Fruit fly (Drosophila melanogaster) whole organism, pupa: Measurements from ENCODE around the gene CG5768.

Source experiments
- CG10348 ChIP-seq: fragments of 200-800 bp; sonication (Bioruptor generic); IDR thresholded peaks from 2 replicates; pipeline ENCODE4 v1.3.6; 2022; ENCODE audit warnings: missing biosample characterization, missing genetic modification characterization
- CG12605 ChIP-seq: fragments of 200-800 bp; sonication (Bioruptor generic); IDR thresholded peaks from 2 replicates; pipeline ENCODE4 v1.3.6; 2022; ENCODE audit warnings: missing biosample characterization, missing genetic modification characterization
- CG13204 ChIP-seq: fragments of 200-800 bp; sonication (Bioruptor generic); optimal IDR thresholded peaks from 2 replicates; lab custom pipeline; 2018; ENCODE audit warnings: missing biosample characterization, mild to moderate bottlenecking, missing genetic modification characterization, moderate library complexity
- CG15710 ChIP-seq: fragments of 200-800 bp; sonication (Bioruptor generic); optimal IDR thresholded peaks from 2 replicates; lab custom pipeline; 2018; ENCODE audit warnings: missing biosample characterization, mild to moderate bottlenecking, missing genetic modification characterization, moderate library complexity
- CG17806 ChIP-seq: fragments of 200-800 bp; sonication (Bioruptor generic); optimal IDR thresholded peaks from 2 replicates; lab custom pipeline; 2018; ENCODE audit warnings: missing biosample characterization, mild to moderate bottlenecking, missing genetic modification characterization, moderate library complexity
- CG32121 ChIP-seq: fragments of 200-800 bp; sonication (Bioruptor generic); IDR thresholded peaks from 2 replicates; pipeline ENCODE4 v1.3.6; 2022; ENCODE audit warnings: missing biosample characterization, missing genetic modification characterization
- CG34367 ChIP-seq: fragments of 200-800 bp; sonication (Bioruptor generic); optimal IDR thresholded peaks from 2 replicates; lab custom pipeline; 2018; ENCODE audit warnings: missing biosample characterization, mild to moderate bottlenecking, missing genetic modification characterization
- CG4496 ChIP-seq: fragments of 200-800 bp; sonication (Bioruptor generic); IDR thresholded peaks from 3 replicates; pipeline ENCODE4 v1.3.6; 2022; ENCODE audit warnings: missing biosample characterization, missing genetic modification characterization
- CG8159 ChIP-seq: fragments of 200-800 bp; sonication (Bioruptor generic); optimal IDR thresholded peaks from 3 replicates; lab custom pipeline; 2018; ENCODE audit warnings: missing biosample characterization, mild to moderate bottlenecking, missing genetic modification characterization, moderate library complexity
- CG8301 ChIP-seq: fragments of 200-800 bp; sonication (Bioruptor generic); optimal IDR thresholded peaks from 2 replicates; lab custom pipeline; 2018; ENCODE audit warnings: missing biosample characterization, mild to moderate bottlenecking, missing genetic modification characterization
- CG9948 ChIP-seq: fragments of 200-800 bp; sonication (Bioruptor generic); optimal IDR thresholded peaks from 2 replicates; lab custom pipeline; 2018; ENCODE audit warnings: missing biosample characterization, mild to moderate bottlenecking, missing genetic modification characterization, moderate library complexity
- D1 ChIP-seq: fragments of 200-800 bp; sonication (Bioruptor generic); optimal IDR thresholded peaks from 2 replicates; lab custom pipeline; 2018; ENCODE audit warnings: missing biosample characterization, mild to moderate bottlenecking, missing genetic modification characterization, moderate library complexity
- EcR ChIP-seq: fragments of 200-800 bp; sonication (Bioruptor generic); optimal IDR thresholded peaks from 3 replicates; lab custom pipeline; 2019; ENCODE audit warnings: missing biosample characterization, missing genetic modification characterization, mild to moderate bottlenecking, moderate library complexity, missing genetic modification reagents
- Ets98B ChIP-seq: fragments of 200-800 bp; sonication (Bioruptor generic); IDR thresholded peaks from 2 replicates; pipeline ENCODE4 v1.3.6; 2022; ENCODE audit warnings: missing biosample characterization, missing genetic modification characterization
- Pif1A ChIP-seq: fragments of 200-800 bp; sonication (Bioruptor generic); optimal IDR thresholded peaks from 3 replicates; lab custom pipeline; 2016; ENCODE audit warnings: missing biosample characterization, missing genetic modification characterization
- Pif1B ChIP-seq: fragments of 200-800 bp; sonication (Bioruptor generic); optimal IDR thresholded peaks from 3 replicates; lab custom pipeline; 2016; ENCODE audit warnings: missing biosample characterization, missing genetic modification characterization
- Snoo ChIP-seq: fragments of 200-800 bp; sonication (Bioruptor generic); optimal IDR thresholded peaks from 3 replicates; lab custom pipeline; 2017; ENCODE audit warnings: missing biosample characterization, mild to moderate bottlenecking, missing genetic modification characterization, inconsistent platforms
- fd96Ca ChIP-seq: fragments of 200-800 bp; sonication (Bioruptor generic); IDR thresholded peaks from 3 replicates; pipeline ENCODE4 v1.3.6; 2022; ENCODE audit warnings: missing biosample characterization, missing genetic modification characterization
- gl ChIP-seq: fragments of 200-800 bp; sonication (Bioruptor generic); optimal IDR thresholded peaks from 2 replicates; lab custom pipeline; 2018; ENCODE audit warnings: missing biosample characterization, mild to moderate bottlenecking, missing genetic modification characterization
- rn ChIP-seq: fragments of 200-800 bp; sonication (Bioruptor generic); IDR thresholded peaks from 2 replicates; pipeline ENCODE4 v1.3.6; 2022; ENCODE audit warnings: missing biosample characterization, missing genetic modification characterization

The CG5768 gene

DNA sequence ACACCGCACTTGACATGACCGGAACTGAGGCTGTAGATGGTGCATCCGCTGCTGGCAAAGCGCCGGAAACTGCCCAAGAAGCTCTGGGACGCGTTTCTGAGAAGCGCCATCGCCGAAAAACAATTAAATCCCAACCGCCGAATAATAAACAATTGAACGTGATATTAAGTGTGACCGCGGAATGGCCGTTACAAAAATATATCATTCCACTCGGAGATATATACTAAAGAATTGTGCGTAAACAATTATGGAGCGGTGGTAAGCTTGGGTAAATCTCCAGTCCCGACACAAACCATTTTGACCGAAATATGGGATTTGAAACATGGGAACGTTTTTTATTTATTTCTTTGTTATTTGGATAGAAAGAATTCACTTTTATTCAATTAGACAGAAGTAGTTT lies 30.2 kb downstream of the CG5768 start, which contains the start of gene CG18528:
TSS of gene CG18528 (minus strand) at position 188 of the 400 bp plus-strand sequence.
- no peak for TF ChIP-seq rn (GFP tag; lab: Robert Waterston, UW)
- TF ChIP-seq CG15710, result no peak
- TF ChIP-seq CG8301 (tag; lab: Kevin White, UChicago), result no peak
- TF ChIP-seq EcR (GFP tag; lab: Kevin White, UChicago), result no peak
- no peak for TF ChIP-seq D1 (tag; lab: Kevin White, UChicago)
- TF ChIP-seq CG12605, result no peak
- TF ChIP-seq CG32121 (GFP tag; lab: Robert Waterston, UW), result no peak
- no peak for TF ChIP-seq Ets98B (GFP tag; lab: Robert Waterston, UW)
- no peak for TF ChIP-seq CG17806
- no peak for TF ChIP-seq Pif1A (GFP tag; lab: Kevin White, UChicago)
- TF ChIP-seq fd96Ca (GFP tag; lab: Robert Waterston, UW), result no peak
- no peak for TF ChIP-seq CG13204 (GFP tag; lab: Kevin White, UChicago)

DNA sequence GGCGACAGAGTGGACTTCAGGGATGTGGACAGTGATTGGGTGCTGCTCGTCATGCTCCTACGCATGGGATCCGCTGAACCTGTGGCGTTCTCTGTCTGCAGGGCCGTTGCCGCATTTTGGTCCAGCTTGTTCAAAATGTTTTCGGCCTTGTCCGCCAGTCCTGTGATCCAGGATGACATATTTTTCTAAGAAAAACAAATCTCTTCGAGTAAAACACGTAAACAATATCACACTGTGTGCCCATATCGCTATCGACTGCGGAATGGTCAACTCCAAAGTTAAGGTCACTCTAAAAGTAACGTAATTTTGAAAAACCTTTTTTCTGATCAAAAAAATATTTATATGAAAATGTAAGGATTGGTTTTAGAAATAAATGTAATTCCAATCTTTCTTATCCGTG lies 32.4 kb downstream of the CG5768 start, which contains the start of gene Golgin84:
TSS of gene Golgin84 (minus strand) at position 241 of the 400 bp plus-strand sequence.
- TF ChIP-seq CG9948 (tag; lab: Kevin White, UChicago) (no peak), CG10348 (GFP tag; lab: Robert Waterston, UW) (no peak), CG17806 (no peak), CG8301 (tag; lab: Kevin White, UChicago) (no peak), Pif1B (GFP tag; lab: Kevin White, UChicago) (no peak), Ets98B (GFP tag; lab: Robert Waterston, UW) (no peak), Snoo (tag; lab: Kevin White, UChicago) (no peak), CG15710 (no peak), D1 (tag; lab: Kevin White, UChicago) (no peak), gl (tag; lab: Kevin White, UChicago) (no peak), CG34367 (tag; lab: Kevin White, UChicago) (no peak), rn (GFP tag; lab: Robert Waterston, UW) (no peak), CG4496 (GFP tag; lab: Robert Waterston, UW) (no peak)

DNA sequence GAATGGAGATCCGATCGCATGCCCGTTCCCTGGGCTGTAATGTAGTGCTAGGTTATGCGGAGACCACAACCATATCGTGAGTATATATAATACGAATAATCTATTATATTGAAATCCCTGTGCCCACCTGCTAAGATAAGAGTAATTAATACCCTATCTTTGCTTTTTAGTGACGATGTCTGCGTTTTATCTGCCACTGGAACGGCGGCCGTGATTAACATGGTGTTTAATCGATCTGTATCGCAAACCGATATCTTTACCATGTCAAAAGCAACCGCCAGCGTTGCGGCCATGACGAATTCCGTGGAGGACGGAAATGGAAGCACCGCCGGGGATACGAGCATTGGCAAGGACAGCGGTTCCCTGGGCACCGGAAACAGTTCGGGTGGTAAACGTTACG lies 36.7 kb downstream of the CG5768 start:
- TF ChIP-seq CG8301 (tag; lab: Kevin White, UChicago) (no peak), CG15710 (no peak), CG34367 (tag; lab: Kevin White, UChicago) (no peak), CG32121 (GFP tag; lab: Robert Waterston, UW) (no peak), Pif1B (GFP tag; lab: Kevin White, UChicago) (no peak), Ets98B (GFP tag; lab: Robert Waterston, UW) (no peak), CG8159 (tag; lab: Kevin White, UChicago) (no peak), CG13204 (GFP tag; lab: Kevin White, UChicago) (no peak), EcR (GFP tag; lab: Kevin White, UChicago) (no peak), gl (tag; lab: Kevin White, UChicago) (no peak)

DNA sequence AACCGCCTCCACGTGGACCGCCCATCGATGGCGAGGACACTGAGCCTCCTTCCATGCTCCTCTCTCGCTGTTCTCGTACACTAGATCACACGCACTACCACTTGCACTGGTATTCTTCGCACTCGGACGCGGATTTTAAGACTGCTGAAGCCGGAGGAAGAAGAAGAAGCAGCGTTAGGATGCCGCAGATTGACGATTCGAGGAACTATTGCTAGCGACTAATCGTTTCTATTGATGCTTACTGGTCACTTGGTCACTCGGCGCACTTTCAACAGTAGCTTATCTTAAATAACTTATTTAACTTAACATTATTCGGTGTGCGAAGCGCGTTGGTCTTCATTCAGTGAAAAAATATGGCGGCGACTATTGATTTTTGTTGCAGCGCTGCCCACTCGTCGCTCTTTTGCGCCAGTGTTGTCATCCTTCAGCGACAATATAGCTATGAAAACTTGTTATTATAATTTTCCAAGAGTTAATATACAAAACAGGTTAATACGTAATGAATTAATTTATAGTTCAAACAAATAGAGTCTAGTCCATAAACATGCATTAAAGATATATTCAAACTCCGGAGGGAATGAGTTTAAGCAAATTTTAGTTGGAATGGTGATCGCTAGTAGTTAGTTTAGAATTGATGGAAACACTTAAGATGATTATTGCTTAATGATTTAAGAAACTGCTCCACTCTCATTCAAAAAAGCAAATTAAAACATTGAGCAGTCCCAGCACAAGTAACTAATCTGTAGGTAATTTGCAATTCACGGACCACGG lies 41.5 kb downstream of the CG5768 start, which contains the start of the genes CG5746 and CG6454:
TSS of gene CG5746 (minus strand) at position 372 of the 771 bp plus-strand sequence.
TSS of gene CG6454 (plus strand) at position 763 of the 771 bp plus-strand sequence.
- TF ChIP-seq CG15710, result peak; percentile 38
- TF ChIP-seq CG8301 (tag; lab: Kevin White, UChicago), result no peak
- 0 out of 3 replicates have a peak, but pooled peaks have one; percentile 12 for TF ChIP-seq CG4496 (GFP tag; lab: Robert Waterston, UW)

DNA sequence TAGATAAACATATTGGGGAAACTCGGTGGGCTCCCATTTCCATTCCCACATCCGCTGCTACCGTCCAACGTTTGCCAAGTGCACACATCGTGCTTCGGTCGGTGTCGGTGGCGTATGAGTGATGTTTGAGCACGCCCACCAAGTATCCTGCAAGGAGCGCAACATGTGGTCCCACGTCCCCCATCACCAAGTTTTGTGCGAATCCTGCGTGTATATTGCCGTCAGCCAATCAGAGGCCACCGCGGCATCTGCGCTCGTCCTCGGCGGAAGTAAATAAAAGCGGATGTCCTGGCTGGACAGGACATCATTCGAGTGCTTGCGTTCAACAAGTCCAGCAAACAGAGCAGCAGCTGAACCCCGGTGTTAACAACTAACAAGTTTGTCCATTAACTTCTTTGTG lies 48.9 kb downstream of the CG5768 start, which contains the start of gene Ms:
TSS of gene Ms (plus strand) at position 301 of the 400 bp plus-strand sequence.
- TF ChIP-seq CG12605, result peak; percentile 37; the same call in 1 of the 2 replicates
- TF ChIP-seq EcR (GFP tag; lab: Kevin White, UChicago), result no peak
- TF ChIP-seq, all 21 proteins: peak for 1

DNA sequence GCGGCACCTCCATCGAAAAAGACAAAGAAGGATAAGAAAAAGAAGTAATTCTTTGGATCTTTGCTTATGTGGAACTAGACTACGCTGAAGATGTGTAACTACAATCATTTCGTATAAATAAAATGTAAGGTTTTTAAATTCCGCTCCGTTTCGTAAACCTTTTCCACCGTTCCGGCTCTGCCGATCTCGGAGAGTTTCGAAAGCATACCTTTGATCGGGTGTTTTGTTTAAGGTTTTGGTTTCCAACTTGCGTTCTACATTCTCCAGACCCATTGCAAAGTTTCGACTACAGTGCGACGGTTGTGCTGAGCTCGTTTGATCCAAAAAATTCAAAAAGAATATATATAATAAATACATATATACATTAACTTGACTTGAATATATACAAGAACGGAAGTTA lies 53.5 kb downstream of the CG5768 start, which contains the start of gene CG6432:
TSS of gene CG6432 (plus strand) at position 301 of the 400 bp plus-strand sequence.
- TF ChIP-seq CG32121 (GFP tag; lab: Robert Waterston, UW), result no peak
- TF ChIP-seq Pif1B (GFP tag; lab: Kevin White, UChicago), result no peak
- TF ChIP-seq CG9948 (tag; lab: Kevin White, UChicago), result no peak
- TF ChIP-seq fd96Ca (GFP tag; lab: Robert Waterston, UW), result no peak
- TF ChIP-seq CG10348 (GFP tag; lab: Robert Waterston, UW), result no peak
- TF ChIP-seq CG4496 (GFP tag; lab: Robert Waterston, UW), result no peak
- TF ChIP-seq CG8301 (tag; lab: Kevin White, UChicago), result no peak
- no peak for TF ChIP-seq Pif1A (GFP tag; lab: Kevin White, UChicago)
- no peak for TF ChIP-seq EcR (GFP tag; lab: Kevin White, UChicago)
- no peak for TF ChIP-seq CG12605
- no peak for TF ChIP-seq rn (GFP tag; lab: Robert Waterston, UW)
- TF ChIP-seq CG17806, result no peak
- no peak for TF ChIP-seq Ets98B (GFP tag; lab: Robert Waterston, UW)
- no peak for TF ChIP-seq CG15710
- TF ChIP-seq, all 21 proteins: peak for 0
